Worm (Caenorhabditis elegans) whole organism, L2 larva: ENCODE measurements around the gene F18E9.7.
A peak's percentile ranks its signal among the peaks of the same experiment; 100 is the strongest.
"Not testable (repeated sequence)": the region's sequence is repeated elsewhere in the genome, so short reads cannot be mapped to it uniquely, and the experiment has no call there.

ENCODE experiments used
- C34F6.9 ChIP-seq: fragments of 150-350 bp; optimal IDR thresholded peaks from 2 replicates; lab custom pipeline; 2014; ENCODE audit warnings: missing biosample characterization, missing genetic modification characterization
- F13H6.1 ChIP-seq: sonication (generic microtip); optimal IDR thresholded peaks from 2 replicates; lab custom pipeline; 2016; ENCODE audit warnings: missing genetic modification characterization, missing compliant biosample characterization
- R02D3.7 ChIP-seq: fragments of 150-350 bp; optimal IDR thresholded peaks from 2 replicates; lab custom pipeline; 2014; ENCODE audit warnings: missing biosample characterization, missing genetic modification characterization
- Y55F3AM.14 ChIP-seq: fragments of 200-800 bp; sonication (Bioruptor generic); optimal IDR thresholded peaks from 2 replicates; lab custom pipeline; 2018; ENCODE audit warnings: mild to moderate bottlenecking, missing genetic modification characterization, missing compliant biosample characterization
- ZK546.5 ChIP-seq: sonication (generic microtip); optimal IDR thresholded peaks from 2 replicates; lab custom pipeline; 2017; ENCODE audit warnings: missing biosample characterization, missing genetic modification characterization
- aly-2 ChIP-seq: fragments of 150-350 bp; optimal IDR thresholded peaks from 2 replicates; lab custom pipeline; 2014; ENCODE audit warnings: missing biosample characterization, missing genetic modification characterization
- ama-1 ChIP-seq: fragments of 150-350 bp; optimal IDR thresholded peaks from 2 replicates; lab custom pipeline; 2018; ENCODE audit warnings: inconsistent platforms
- blmp-1 ChIP-seq: sonication (generic microtip); optimal IDR thresholded peaks from 2 replicates; lab custom pipeline; 2017; ENCODE audit warnings: missing genetic modification characterization, mild to moderate bottlenecking, missing compliant biosample characterization, antibody characterized with exemption, moderate library complexity; ENCODE audit not compliant: insufficient read depth
- ceh-16 ChIP-seq: fragments of 150-350 bp; optimal IDR thresholded peaks from 2 replicates; lab custom pipeline; 2014; ENCODE audit warnings: missing biosample characterization, missing genetic modification characterization
- crh-2 ChIP-seq: sonication (generic microtip); optimal IDR thresholded peaks from 2 replicates; lab custom pipeline; 2017; ENCODE audit warnings: missing biosample characterization, missing genetic modification characterization
- dmd-4 ChIP-seq: sonication (generic microtip); optimal IDR thresholded peaks from 2 replicates; lab custom pipeline; 2017; ENCODE audit warnings: missing biosample characterization, missing genetic modification characterization
- egl-27 ChIP-seq: sonication (generic microtip); optimal IDR thresholded peaks from 3 replicates; lab custom pipeline; 2017; ENCODE audit warnings: missing biosample characterization, missing genetic modification reagents, missing genetic modification characterization
- elt-1 ChIP-seq: fragments of 150-350 bp; optimal IDR thresholded peaks from 2 replicates; lab custom pipeline; 2014; ENCODE audit warnings: missing biosample characterization, missing genetic modification characterization
- fos-1 ChIP-seq: fragments of 150-350 bp; optimal IDR thresholded peaks from 2 replicates; lab custom pipeline; 2014; ENCODE audit warnings: missing biosample characterization, missing genetic modification characterization
- gmeb-1 ChIP-seq: fragments of 150-350 bp; optimal IDR thresholded peaks from 2 replicates; lab custom pipeline; 2014; ENCODE audit warnings: missing biosample characterization, missing genetic modification characterization
- lin-11 ChIP-seq: fragments of 150-350 bp; sonication (generic microtip); optimal IDR thresholded peaks from 2 replicates; lab custom pipeline; 2014; ENCODE audit warnings: missing biosample characterization, missing genetic modification characterization, inconsistent platforms, mixed read lengths
- lin-13 ChIP-seq: fragments of 150-350 bp; optimal IDR thresholded peaks from 2 replicates; lab custom pipeline; 2014; ENCODE audit warnings: missing biosample characterization, missing genetic modification reagents, missing genetic modification characterization
- lsy-2 ChIP-seq, 2 experiments: fragments of 150-350 bp in 1 of 2; sonication (generic microtip) in 1 of 2; optimal IDR thresholded peaks; 2 replicates each; lab custom pipeline; 2014 to 2017; ENCODE audit warnings: missing biosample characterization in 2 of 2, missing genetic modification characterization in 2 of 2
- mab-5 ChIP-seq: fragments of 150-350 bp; optimal IDR thresholded peaks from 2 replicates; lab custom pipeline; 2014; ENCODE audit warnings: missing biosample characterization, missing genetic modification characterization
- mbf-1 ChIP-seq: sonication (generic microtip); optimal IDR thresholded peaks from 2 replicates; lab custom pipeline; 2017; ENCODE audit warnings: missing biosample characterization, missing genetic modification characterization
- mdl-1 ChIP-seq, 2 experiments: fragments of 150-350 bp in 1 of 2; sonication (generic microtip) in 1 of 2; optimal IDR thresholded peaks; 2 replicates each; lab custom pipeline; 2017; ENCODE audit warnings: missing biosample characterization in 2 of 2, missing genetic modification characterization in 2 of 2
- nhr-10 ChIP-seq: sonication (generic microtip); optimal IDR thresholded peaks from 2 replicates; lab custom pipeline; 2017; ENCODE audit warnings: missing biosample characterization, missing genetic modification characterization
- nhr-11 ChIP-seq: fragments of 150-350 bp; optimal IDR thresholded peaks from 2 replicates; lab custom pipeline; 2014; ENCODE audit warnings: missing biosample characterization, missing genetic modification characterization
- nhr-12 ChIP-seq: fragments of 150-350 bp; optimal IDR thresholded peaks from 2 replicates; lab custom pipeline; 2014; ENCODE audit warnings: missing biosample characterization, missing genetic modification characterization
- nhr-129 ChIP-seq: fragments of 150-350 bp; optimal IDR thresholded peaks from 2 replicates; lab custom pipeline; 2014; ENCODE audit warnings: missing biosample characterization, missing genetic modification characterization
- nhr-21 ChIP-seq: fragments of 150-350 bp; optimal IDR thresholded peaks from 2 replicates; lab custom pipeline; 2014; ENCODE audit warnings: missing biosample characterization, missing genetic modification characterization
- nhr-23 ChIP-seq: fragments of 150-350 bp; optimal IDR thresholded peaks from 2 replicates; lab custom pipeline; 2014; ENCODE audit warnings: missing biosample characterization, missing genetic modification reagents, missing genetic modification characterization
- nhr-237 ChIP-seq: fragments of 150-350 bp; optimal IDR thresholded peaks from 2 replicates; lab custom pipeline; 2014; ENCODE audit warnings: missing biosample characterization, missing genetic modification characterization
- nhr-6 ChIP-seq: fragments of 150-350 bp; optimal IDR thresholded peaks from 2 replicates; lab custom pipeline; 2014; ENCODE audit warnings: missing biosample characterization, missing genetic modification characterization
- peb-1 ChIP-seq: fragments of 150-350 bp; optimal IDR thresholded peaks from 2 replicates; lab custom pipeline; 2014; ENCODE audit warnings: missing biosample characterization, missing genetic modification characterization
- sem-4 ChIP-seq: fragments of 150-350 bp; optimal IDR thresholded peaks from 2 replicates; lab custom pipeline; 2014; ENCODE audit warnings: missing biosample characterization, missing genetic modification reagents, missing genetic modification characterization
- sma-3 ChIP-seq: sonication (generic microtip); optimal IDR thresholded peaks from 2 replicates; lab custom pipeline; 2016; ENCODE audit warnings: missing genetic modification reagents, missing genetic modification characterization, missing compliant biosample characterization
- sma-9 ChIP-seq, 2 experiments: fragments of 150-350 bp in 1 of 2; sonication (generic microtip) in 1 of 2; optimal IDR thresholded peaks; 2 replicates each; lab custom pipeline; 2014 to 2016; ENCODE audit warnings: missing genetic modification characterization in 2 of 2, mild to moderate bottlenecking in 1 of 2, missing biosample characterization in 1 of 2, missing compliant biosample characterization in 1 of 2, missing genetic modification reagents in 1 of 2, moderate library complexity in 1 of 2
- snpc-4 ChIP-seq: fragments of 150-350 bp; optimal IDR thresholded peaks from 2 replicates; lab custom pipeline; 2014; ENCODE audit warnings: missing biosample characterization, missing genetic modification characterization
- unc-39 ChIP-seq: fragments of 150-350 bp; optimal IDR thresholded peaks from 2 replicates; lab custom pipeline; 2014; ENCODE audit warnings: missing biosample characterization, missing genetic modification characterization
- unc-55 ChIP-seq: fragments of 150-350 bp; sonication (generic microtip); optimal IDR thresholded peaks from 3 replicates; lab custom pipeline; 2014; ENCODE audit warnings: missing biosample characterization, missing genetic modification reagents, missing genetic modification characterization
- unc-62 ChIP-seq: fragments of 150-350 bp; optimal IDR thresholded peaks from 2 replicates; lab custom pipeline; 2014; ENCODE audit warnings: missing biosample characterization, missing genetic modification reagents, missing genetic modification characterization
- zag-1 ChIP-seq: fragments of 150-350 bp; optimal IDR thresholded peaks from 2 replicates; lab custom pipeline; 2014; ENCODE audit warnings: missing biosample characterization, missing genetic modification characterization
- ztf-1 ChIP-seq: fragments of 200-800 bp; sonication (Bioruptor generic); conservative IDR thresholded peaks from 2 replicates; pipeline ENCODE4 v1.3.6; 2022; ENCODE audit warnings: missing genetic modification characterization, missing compliant biosample characterization
- ztf-11 ChIP-seq: sonication (generic microtip); optimal IDR thresholded peaks from 2 replicates; lab custom pipeline; 2017; ENCODE audit warnings: missing biosample characterization, missing genetic modification characterization

Gene F18E9.7

DNA sequence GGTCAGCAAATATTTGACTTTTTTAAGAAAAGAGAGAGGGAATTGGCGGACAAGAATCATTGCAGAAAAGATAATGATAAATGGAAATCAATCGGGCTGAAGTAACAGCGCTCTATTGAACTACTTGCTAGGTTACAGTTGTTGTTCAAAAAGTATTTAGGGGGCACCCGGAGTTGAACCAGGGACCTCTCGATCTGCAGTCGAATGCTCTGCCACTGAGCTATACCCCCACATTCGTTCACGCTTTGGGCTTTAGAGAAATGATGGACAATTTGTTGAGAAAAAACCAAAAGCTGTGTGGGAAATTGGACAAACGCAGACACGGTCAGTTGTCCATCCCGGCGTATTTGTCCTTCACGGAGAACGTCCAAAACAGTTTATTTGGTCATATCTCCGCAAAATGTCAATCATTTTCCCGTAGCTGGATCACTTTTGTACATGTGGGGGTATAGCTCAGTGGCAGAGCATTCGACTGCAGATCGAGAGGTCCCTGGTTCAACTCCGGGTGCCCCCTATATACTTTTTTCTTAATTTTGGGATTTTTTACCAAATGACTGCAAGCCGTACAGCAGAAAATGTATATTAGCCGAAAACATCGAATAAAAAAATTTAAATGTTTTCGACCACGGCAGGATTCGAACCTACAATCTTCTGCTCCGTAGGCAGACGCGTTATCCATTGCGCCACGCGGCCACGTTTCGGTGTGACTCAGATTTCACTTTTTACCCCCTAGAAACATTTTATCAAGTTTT, 26.5 kb upstream of the F18E9.7 start (continued):
- TF ChIP-seq nhr-6: no peak

DNA sequence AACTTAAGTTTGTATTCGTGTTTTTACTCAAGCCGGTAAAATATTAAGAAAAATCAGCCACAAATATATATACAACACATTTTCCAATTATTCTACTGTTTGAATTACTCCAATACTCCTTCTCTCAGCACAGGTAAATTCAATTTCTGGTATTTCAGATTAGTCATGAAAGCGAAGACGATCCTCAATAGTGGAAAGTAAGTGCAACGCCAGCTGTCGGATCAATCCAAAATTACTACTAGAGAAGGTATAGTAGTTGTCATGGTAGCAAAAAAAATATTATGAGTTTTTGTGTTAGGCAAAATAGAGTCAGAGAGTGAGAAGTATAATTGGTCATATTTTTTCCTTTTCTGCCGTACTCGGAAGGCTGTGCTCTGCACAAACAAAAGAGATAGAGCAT, 15.5 kb upstream of the F18E9.7 start, which contains the start of gene K01A12.2:
K01A12.2 (plus strand) TSS at position 301 of the 400 bp plus-strand sequence.
- TF ChIP-seq sem-4 (tag; lab: Kevin White, UChicago) (no peak), egl-27 (tag; lab: Kevin White, UChicago) (no peak)

DNA sequence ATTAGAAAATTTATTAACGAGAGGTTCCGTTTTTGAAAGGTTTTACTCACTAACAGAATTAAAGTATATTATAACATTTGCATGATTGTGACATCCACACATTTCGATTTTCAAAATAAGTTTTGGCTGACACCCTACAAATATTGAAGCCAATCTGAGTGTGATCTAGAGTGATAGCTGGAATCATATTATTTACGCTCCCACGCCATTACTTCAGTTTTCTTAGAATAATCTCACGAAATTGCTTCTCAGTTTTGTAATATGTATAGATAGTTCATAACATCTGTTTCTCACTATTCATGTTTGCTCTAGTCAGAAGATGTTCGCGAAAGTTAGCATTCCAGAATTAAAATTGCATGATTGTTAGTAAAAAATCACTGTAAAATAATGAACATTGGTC, 14.7 kb upstream of the F18E9.7 start:
- TF ChIP-seq nhr-237 (tag; lab: Kevin White, UChicago) (no peak), nhr-12 (tag; lab: Kevin White, UChicago) (no peak), peb-1 (no peak), unc-62 (no peak), nhr-6 (no peak), nhr-23 (tag; lab: Kevin White, UChicago) (no peak), mdl-1 (tag; optimal IDR thresholded peaks at IDR 0.05; lab: Kevin White, UChicago) (no peak), Y55F3AM.14 (GFP tag; lab: Kevin White, UChicago) (no peak), lsy-2 (tag; optimal IDR thresholded peaks at IDR 0.05; lab: Kevin White, UChicago) (no peak), snpc-4 (tag; lab: Kevin White, UChicago) (no peak), ZK546.5 (tag; lab: Kevin White, UChicago) (no peak), egl-27 (tag; lab: Kevin White, UChicago) (no peak), F13H6.1 (tag; lab: Kevin White, UChicago) (no peak), aly-2 (tag; lab: Kevin White, UChicago) (no peak), elt-1 (no peak), nhr-129 (no peak), gmeb-1 (tag; lab: Kevin White, UChicago) (no peak), fos-1 (tag; lab: Kevin White, UChicago) (no peak), R02D3.7 (tag; lab: Kevin White, UChicago) (no peak)

DNA sequence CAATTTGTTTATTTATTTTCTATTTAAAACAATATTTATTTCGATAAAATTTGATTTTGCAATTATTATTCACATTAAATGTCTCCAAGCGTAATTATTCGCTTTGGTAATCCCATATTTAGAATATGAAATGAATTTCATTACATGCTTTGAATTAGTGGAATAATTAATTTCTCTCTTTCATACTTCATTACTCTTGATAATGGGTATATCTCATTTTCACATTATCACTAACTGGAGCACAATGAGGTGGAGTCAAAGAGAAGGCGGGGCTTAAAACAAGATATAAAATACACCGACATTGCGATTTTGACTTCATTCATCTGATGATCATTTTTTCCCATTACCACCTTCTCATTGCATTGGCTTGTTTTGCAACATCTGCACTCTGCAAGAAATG, 13.1 kb upstream of the F18E9.7 start, which contains the start of gene K01A12.4:
K01A12.4 (plus strand) TSS at position 301 of the 400 bp plus-strand sequence.
- not testable (repeated sequence) for TF ChIP-seq ama-1 (lab: Kevin White, UChicago); C34F6.9 (tag; lab: Kevin White, UChicago); elt-1

DNA sequence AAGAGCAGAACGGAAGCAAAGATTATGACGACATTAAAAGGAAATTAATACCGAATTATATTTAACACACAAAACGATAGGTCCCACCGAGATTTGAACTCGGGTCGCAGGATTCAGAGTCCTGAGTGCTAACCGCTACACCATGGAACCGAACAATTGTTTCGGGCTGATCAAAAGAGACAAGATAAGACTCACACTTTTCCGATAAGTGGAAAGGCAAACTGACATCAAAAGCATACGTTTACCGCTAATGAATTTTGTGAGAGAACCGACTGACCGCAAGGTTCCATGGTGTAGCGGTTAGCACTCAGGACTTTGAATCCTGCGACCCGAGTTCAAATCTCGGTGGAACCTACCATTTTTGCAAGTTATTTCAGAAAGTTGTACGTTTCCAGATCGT, 11.2 kb upstream of the F18E9.7 start:
- no peak for TF ChIP-seq sem-4 (tag; lab: Kevin White, UChicago)
- no peak for TF ChIP-seq blmp-1 (tag; lab: Kevin White, UChicago)
- TF ChIP-seq unc-55 (GFP tag; lab: Kevin White, UChicago): no peak
- TF ChIP-seq ceh-16 (tag; lab: Kevin White, UChicago): no peak
- no peak for TF ChIP-seq ztf-1 (GFP tag; lab: Robert Waterston, UW)
- peak; percentile 8 for TF ChIP-seq nhr-21 (tag; lab: Kevin White, UChicago)
- TF ChIP-seq mdl-1 (tag; optimal IDR thresholded peaks at IDR 0.05; lab: Kevin White, UChicago): no peak
- TF ChIP-seq fos-1 (tag; lab: Kevin White, UChicago): peak; percentile 9
- peak; percentile 48 for TF ChIP-seq sma-9 (GFP tag; optimal IDR thresholded peaks at IDR 0.05; lab: Kevin White, UChicago)
- no peak for TF ChIP-seq sma-9 (tag; optimal IDR thresholded peaks at IDR 0.05; lab: Kevin White, UChicago)
- TF ChIP-seq unc-39 (tag; lab: Kevin White, UChicago): no peak
- no peak for TF ChIP-seq lin-13 (GFP tag; lab: Kevin White, UChicago)
- TF ChIP-seq mbf-1 (tag; lab: Kevin White, UChicago): no peak
- TF ChIP-seq lsy-2 (tag; optimal IDR thresholded peaks at IDR 0.05; lab: Kevin White, UChicago): peak in 1 of 2 experiments; percentile 42
- no peak for TF ChIP-seq nhr-11
- no peak for TF ChIP-seq nhr-10 (tag; lab: Kevin White, UChicago)
- peak; percentile 4 for TF ChIP-seq crh-2 (tag; lab: Kevin White, UChicago)
- no peak for TF ChIP-seq peb-1
- TF ChIP-seq zag-1 (tag; lab: Kevin White, UChicago): no peak
- TF ChIP-seq nhr-237 (tag; lab: Kevin White, UChicago): no peak
- peak; percentile 29 for TF ChIP-seq nhr-129
- no peak for TF ChIP-seq mab-5 (tag; lab: Kevin White, UChicago)
- peak; percentile 59 for TF ChIP-seq gmeb-1 (tag; lab: Kevin White, UChicago)
- no peak for TF ChIP-seq dmd-4 (tag; lab: Kevin White, UChicago)
- TF ChIP-seq C34F6.9 (tag; lab: Kevin White, UChicago): no peak
- peak; percentile 27 for TF ChIP-seq F13H6.1 (tag; lab: Kevin White, UChicago)
- TF ChIP-seq egl-27 (tag; lab: Kevin White, UChicago): no peak
- no peak for TF ChIP-seq lin-11
- TF ChIP-seq Y55F3AM.14 (GFP tag; lab: Kevin White, UChicago): no peak
- no peak for TF ChIP-seq ztf-11 (tag; lab: Kevin White, UChicago)
- peak; percentile 48 for TF ChIP-seq sma-3 (GFP tag; lab: Kevin White, UChicago)
